Worm (Caenorhabditis elegans) whole organism, L3 larva: ENCODE data around the gene Y75B8A.28.

ENCODE experiments used
- skn-1 ChIP-seq: fragments of 150-350 bp; optimal IDR thresholded peaks from 2 replicates; lab custom pipeline; 2014; ENCODE audit warnings: missing biosample characterization, missing genetic modification characterization
- snpc-4 ChIP-seq: fragments of 150-350 bp; optimal IDR thresholded peaks from 2 replicates; lab custom pipeline; 2014; ENCODE audit warnings: missing biosample characterization, missing genetic modification characterization
- unc-39 ChIP-seq: sonication (generic microtip); optimal IDR thresholded peaks from 4 replicates; lab custom pipeline; 2017; ENCODE audit warnings: missing biosample characterization, missing genetic modification characterization
- unc-62 ChIP-seq: fragments of 150-350 bp; sonication (generic microtip); optimal IDR thresholded peaks from 4 replicates; lab custom pipeline; 2014; ENCODE audit warnings: missing biosample characterization, missing genetic modification reagents, missing genetic modification characterization
- zag-1 ChIP-seq: fragments of 150-350 bp; optimal IDR thresholded peaks from 2 replicates; lab custom pipeline; 2014; ENCODE audit warnings: missing biosample characterization, missing genetic modification characterization

ce11 chrIII:12327528-12327997 is 8.7 kb downstream of the Y75B8A.28 start, which contains the start of the genes zip-12 and Y75B8A.63:
- TF ChIP-seq skn-1 (tag; lab: Kevin White, UChicago) (no peak), unc-62 (GFP tag; lab: Kevin White, UChicago) (no peak), zag-1 (no peak), unc-39 (tag; lab: Kevin White, UChicago) (no peak), snpc-4 (tag; lab: Kevin White, UChicago) (no peak)
